Fruit fly (Drosophila melanogaster): ENCODE measurements around the gene CG31115.

CG31115 gene

DNA sequence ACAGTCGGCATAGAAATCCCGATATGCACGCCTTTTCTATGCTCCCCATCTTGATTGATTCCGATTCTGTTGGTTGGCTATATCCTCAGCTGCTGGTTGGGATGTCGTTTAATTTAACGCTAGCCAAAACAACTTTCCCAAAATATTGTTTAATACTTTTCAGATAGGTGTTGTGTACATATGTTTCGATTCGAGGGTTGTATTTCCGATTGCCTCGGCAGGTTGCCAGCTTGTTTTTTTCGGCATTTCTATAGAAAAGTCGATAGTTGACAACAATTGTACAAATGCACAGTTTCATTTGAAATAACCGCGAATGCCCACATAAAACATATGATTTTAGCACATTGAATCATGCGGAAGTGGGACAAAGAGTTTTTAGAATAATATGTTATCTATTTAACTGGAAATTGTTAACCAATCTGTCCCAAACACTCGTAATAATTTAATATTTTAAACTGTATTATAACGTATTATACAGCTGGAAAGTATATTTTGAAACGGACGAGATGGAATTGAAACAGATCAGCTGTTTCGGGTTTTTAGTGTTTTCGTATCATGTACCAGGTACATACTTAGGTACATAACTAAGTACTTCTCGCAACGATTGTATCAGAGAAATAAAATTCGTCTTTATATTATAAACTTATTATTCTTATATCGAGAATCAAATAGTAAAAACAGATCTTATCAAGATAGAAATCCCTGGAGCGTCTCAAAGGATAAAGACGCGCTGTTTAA, 17.9 kb downstream of the CG31115 start, which contains the start of gene CG31109 (continued):
- TF ChIP-seq sens-2 (GFP tag; IDR thresholded peaks at IDR 0.05): no peak
- no peak for TF ChIP-seq Tbp (GFP tag; optimal IDR thresholded peaks at IDR 0.05)
- no peak for TF ChIP-seq dysf (GFP tag; IDR thresholded peaks at IDR 0.05)
- peak; percentile 48 for TF ChIP-seq CG12659 (GFP tag; optimal IDR thresholded peaks at IDR 0.05)
- no peak for TF ChIP-seq fd96Cb (tag; optimal IDR thresholded peaks at IDR 0.05)
- no peak for TF ChIP-seq Jarid2 (GFP tag; optimal IDR thresholded peaks at IDR 0.05)
- no peak for TF ChIP-seq dati (GFP tag; IDR thresholded peaks at IDR 0.05)
- TF ChIP-seq CG12744 (GFP tag; optimal IDR thresholded peaks at IDR 0.05): no peak
- TF ChIP-seq CG31224 (GFP tag; IDR thresholded peaks at IDR 0.05): no peak
- TF ChIP-seq Stat92E (GFP tag; optimal IDR thresholded peaks at IDR 0.05): no peak
- peak; percentile 39 for TF ChIP-seq grau (tag; optimal IDR thresholded peaks at IDR 0.05)
- no peak for TF ChIP-seq CG10959 (GFP tag; IDR thresholded peaks at IDR 0.05)
- no peak for TF ChIP-seq CG5180 (GFP tag; optimal IDR thresholded peaks at IDR 0.05)
- no peak for TF ChIP-seq dan (GFP tag; IDR thresholded peaks at IDR 0.05)
- no peak for TF ChIP-seq CG10431 (GFP tag; optimal IDR thresholded peaks at IDR 0.05)
- TF ChIP-seq abd-A (tag; optimal IDR thresholded peaks at IDR 0.05): no peak
- peak; percentile 92 for TF ChIP-seq CG30020 (tag; optimal IDR thresholded peaks at IDR 0.05)
- TF ChIP-seq CG34224 (GFP tag; IDR thresholded peaks at IDR 0.05; ENCODE audit: partially characterized antibody): peak; percentile 49
- TF ChIP-seq CG33557 (GFP tag; optimal IDR thresholded peaks at IDR 0.05): no peak
- no peak for TF ChIP-seq CG4404 (GFP tag; IDR thresholded peaks at IDR 0.05)
- TF ChIP-seq bab2 (GFP tag; optimal IDR thresholded peaks at IDR 0.05): no peak
- peak; percentile 69 for TF ChIP-seq Sry-δ (GFP tag; optimal IDR thresholded peaks at IDR 0.05)
- no peak for TF ChIP-seq cad (GFP tag; optimal IDR thresholded peaks at IDR 0.05)
- TF ChIP-seq Mad (GFP tag; optimal IDR thresholded peaks at IDR 0.05): no peak
- TF ChIP-seq p53 (GFP tag; optimal IDR thresholded peaks at IDR 0.05): no peak
- TF ChIP-seq Lim3 (GFP tag; IDR thresholded peaks at IDR 0.05): no peak
- peak; percentile 11 for TF ChIP-seq CG4328 (GFP tag; optimal IDR thresholded peaks at IDR 0.05)
- peak; percentile 64 for TF ChIP-seq CG2120 (GFP tag; optimal IDR thresholded peaks at IDR 0.05)
- no peak for TF ChIP-seq Rx (GFP tag; IDR thresholded peaks at IDR 0.05)
- TF ChIP-seq Dp (GFP tag; optimal IDR thresholded peaks at IDR 0.05): peak; percentile 73
- peak; percentile 60 for TF ChIP-seq CG4617 (GFP tag; optimal IDR thresholded peaks at IDR 0.05; ENCODE audit: borderline replicate concordance)
- TF ChIP-seq esg (GFP tag; conservative IDR thresholded peaks at IDR 0.05): no peak
- TF ChIP-seq Bgb (GFP tag; IDR thresholded peaks at IDR 0.05; ENCODE audit: partially characterized antibody): peak; percentile 59
- TF ChIP-seq CG18619 (GFP tag; optimal IDR thresholded peaks at IDR 0.05): no peak
- TF ChIP-seq btn (GFP tag; optimal IDR thresholded peaks at IDR 0.05): no peak
- TF ChIP-seq Drgx (GFP tag; IDR thresholded peaks at IDR 0.05): no peak
- no peak for TF ChIP-seq CG8089 (GFP tag; optimal IDR thresholded peaks at IDR 0.05)
- TF ChIP-seq Oaz (GFP tag; IDR thresholded peaks at IDR 0.05): no peak
- TF ChIP-seq Hsf (GFP tag; optimal IDR thresholded peaks at IDR 0.05): peak; percentile 2
- no peak; the same call in 1 of the 2 replicates for TF ChIP-seq CG31441 (GFP tag; IDR thresholded peaks at IDR 0.05)
- TF ChIP-seq az2 (GFP tag; optimal IDR thresholded peaks at IDR 0.05): no peak
- TF ChIP-seq vfl (GFP tag; optimal IDR thresholded peaks at IDR 0.05): no peak
- TF ChIP-seq tx (GFP tag; optimal IDR thresholded peaks at IDR 0.05): no peak
- TF ChIP-seq CG2202 (tag; optimal IDR thresholded peaks at IDR 0.05): no peak
- TF ChIP-seq sima (GFP tag; optimal IDR thresholded peaks at IDR 0.05): no peak
- no peak for TF ChIP-seq CG7271 (tag; optimal IDR thresholded peaks at IDR 0.05)
- no peak for TF ChIP-seq Lpt (GFP tag; optimal IDR thresholded peaks at IDR 0.05)
- no peak for TF ChIP-seq Kr (GFP tag; optimal IDR thresholded peaks at IDR 0.05)
- TF ChIP-seq chn (GFP tag; optimal IDR thresholded peaks at IDR 0.05): no peak
- TF ChIP-seq Dll (GFP tag; IDR thresholded peaks at IDR 0.05; ENCODE audit: partially characterized antibody): peak; percentile 50; the same call in 1 of the 4 replicates
- TF ChIP-seq CG9876 (GFP tag; optimal IDR thresholded peaks at IDR 0.05): no peak
